Worm (Caenorhabditis elegans) whole organism, L4/young adult: ENCODE measurements around the gene cyp-34A10.

ENCODE experiments used
- W03F9.2 ChIP-seq: fragments of 150-350 bp; optimal IDR thresholded peaks from 2 replicates; lab custom pipeline; 2014; ENCODE audit warnings: missing biosample characterization, missing genetic modification characterization
- him-1 ChIP-seq: sonication (generic microtip); optimal IDR thresholded peaks from 2 replicates; lab custom pipeline; 2016; ENCODE audit warnings: missing genotype, missing genetic modification reagents, missing genetic modification characterization, missing compliant biosample characterization

- no peak for TF ChIP-seq W03F9.2
- no peak for TF ChIP-seq him-1
Observed at ce11 chrV:3985104-3985503, 12.3 kb upstream of the cyp-34A10 start.
